Fruit fly (Drosophila melanogaster) Kc167 (cell line): Measurements from ENCODE around the gene Smyd3.

Experiments
- Myc ChIP-seq: fragments of >200 bp; optimal IDR thresholded peaks from 2 replicates; lab custom pipeline; 2017; ENCODE audit warnings: missing external identifiers
- Sin3A ChIP-seq: fragments of >200 bp; optimal IDR thresholded peaks from 2 replicates; lab custom pipeline; 2018; ENCODE audit warnings: missing external identifiers
- h ChIP-seq: fragments of >200 bp; optimal IDR thresholded peaks from 3 replicates; lab custom pipeline; 2018; ENCODE audit warnings: missing external identifiers
- insv ChIP-seq: fragments of >200 bp; optimal IDR thresholded peaks from 3 replicates; lab custom pipeline; 2018; ENCODE audit warnings: missing external identifiers
- psq ChIP-seq: fragments of >200 bp; optimal IDR thresholded peaks from 2 replicates; lab custom pipeline; 2017; ENCODE audit warnings: missing external identifiers
- ttk ChIP-seq: sonication (Bioruptor generic); optimal IDR thresholded peaks from 2 replicates; lab custom pipeline; 2017; ENCODE audit warnings: missing external identifiers

Gene Smyd3

DNA sequence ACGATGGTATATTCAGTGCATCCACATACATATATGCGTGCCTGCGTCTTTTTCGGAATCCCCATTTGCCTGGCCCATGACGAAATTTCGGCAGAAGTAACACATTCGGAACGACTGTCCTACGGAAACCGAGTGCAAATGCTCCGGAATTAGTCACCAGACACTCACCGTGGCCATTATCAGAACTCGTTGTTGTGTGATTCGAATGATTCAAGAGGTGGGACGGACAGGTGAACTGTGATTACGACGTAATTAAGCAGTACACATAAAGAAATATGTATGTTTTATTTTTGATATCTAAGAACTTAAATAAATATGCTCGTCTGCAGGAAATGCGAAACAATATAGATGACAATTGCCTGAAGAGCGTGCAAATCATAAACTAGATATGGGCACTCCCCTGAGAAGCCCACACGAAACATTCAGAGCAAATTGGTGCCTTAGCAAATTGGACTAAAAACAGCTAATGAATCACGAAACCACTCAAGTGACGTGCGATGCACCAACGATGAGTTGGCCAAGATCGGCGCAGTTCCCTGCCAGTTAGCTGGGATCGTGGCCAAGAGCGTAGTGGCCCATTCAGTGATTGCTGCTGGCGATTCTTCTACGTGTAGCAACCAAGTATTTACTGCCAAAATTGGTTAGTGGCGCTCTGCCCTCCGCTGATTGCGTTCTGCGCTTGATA, 17.2 kb downstream of the Smyd3 start:
- TF ChIP-seq insv (lab: Kevin White, UChicago) (no peak), Myc (no peak), ttk (lab: Kevin White, UChicago) (no peak), Sin3A (lab: Kevin White, UChicago) (no peak), psq (lab: Kevin White, UChicago) (no peak), h (no peak)

dm6 chrX:2590607-2591006, 18.1 kb downstream of the Smyd3 start:
- TF ChIP-seq ttk (lab: Kevin White, UChicago) (no peak), Myc (no peak), h (no peak), insv (lab: Kevin White, UChicago) (no peak), Sin3A (lab: Kevin White, UChicago) (no peak), psq (lab: Kevin White, UChicago) (no peak)

DNA sequence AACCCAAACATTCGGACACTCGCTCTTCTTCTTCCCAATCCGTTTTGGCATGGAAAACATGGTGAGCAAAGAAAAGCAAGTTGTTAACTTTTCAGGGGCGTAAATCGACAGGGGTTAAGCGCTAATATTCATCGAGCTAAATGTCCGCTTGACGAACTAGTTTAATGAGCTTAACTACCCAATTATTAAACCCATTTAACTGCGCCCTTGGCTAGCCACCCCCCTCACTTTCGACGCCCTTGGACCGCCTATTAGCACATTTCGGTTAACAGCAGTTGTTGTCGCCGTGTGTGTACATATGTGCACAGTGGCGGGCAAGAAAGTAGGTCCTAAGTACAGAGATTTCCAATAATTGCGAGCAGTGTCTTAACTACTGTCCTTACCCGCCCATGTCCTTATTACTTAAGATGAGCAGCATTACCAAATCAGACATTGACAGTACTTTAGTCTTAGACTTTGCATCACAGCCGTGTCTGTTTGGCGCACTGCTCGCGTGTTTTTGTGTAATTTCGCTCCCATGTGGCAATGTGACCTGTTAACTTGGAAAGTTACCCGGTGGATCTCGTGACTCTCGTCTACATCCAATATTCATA, 19.1 kb downstream of the Smyd3 start:
- no peak for TF ChIP-seq psq (lab: Kevin White, UChicago)
- TF ChIP-seq insv (lab: Kevin White, UChicago): no peak
- no peak for TF ChIP-seq Myc
- no peak for TF ChIP-seq h

- TF ChIP-seq insv (lab: Kevin White, UChicago) (no peak), Sin3A (lab: Kevin White, UChicago) (no peak), ttk (lab: Kevin White, UChicago) (no peak), h (no peak), Myc (no peak), psq (lab: Kevin White, UChicago) (no peak)
Observed at dm6 chrX:2588415-2589411, 20.0 kb downstream of the Smyd3 start, which contains the start of gene egh. Gene egh, plus strand, starts transcription at chrX:2588503.

DNA sequence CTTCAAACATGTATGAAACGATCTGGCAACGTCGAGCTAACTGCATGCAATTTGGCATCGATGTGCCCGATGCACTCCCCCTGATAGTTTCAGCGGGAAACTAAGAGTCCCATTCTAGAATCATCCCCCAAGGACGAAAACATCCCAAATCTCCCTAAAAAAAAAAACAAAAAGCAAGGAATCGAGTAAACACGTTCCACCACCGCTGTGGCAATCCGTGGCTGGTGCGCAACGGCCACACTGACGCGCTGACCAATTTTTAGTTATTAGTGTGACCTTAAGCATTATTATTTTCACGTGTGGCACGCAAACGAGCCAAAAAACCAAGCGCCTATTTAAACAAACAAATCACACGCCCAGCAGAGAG, 23.0 kb downstream of the Smyd3 start, which contains the start of gene wds:
wds (plus strand) TSS at position 265 of the 367 bp plus-strand sequence.
- TF ChIP-seq psq (lab: Kevin White, UChicago) (no peak), insv (lab: Kevin White, UChicago) (no peak), ttk (lab: Kevin White, UChicago) (no peak), h (no peak), Sin3A (lab: Kevin White, UChicago) (no peak), Myc (no peak)

DNA sequence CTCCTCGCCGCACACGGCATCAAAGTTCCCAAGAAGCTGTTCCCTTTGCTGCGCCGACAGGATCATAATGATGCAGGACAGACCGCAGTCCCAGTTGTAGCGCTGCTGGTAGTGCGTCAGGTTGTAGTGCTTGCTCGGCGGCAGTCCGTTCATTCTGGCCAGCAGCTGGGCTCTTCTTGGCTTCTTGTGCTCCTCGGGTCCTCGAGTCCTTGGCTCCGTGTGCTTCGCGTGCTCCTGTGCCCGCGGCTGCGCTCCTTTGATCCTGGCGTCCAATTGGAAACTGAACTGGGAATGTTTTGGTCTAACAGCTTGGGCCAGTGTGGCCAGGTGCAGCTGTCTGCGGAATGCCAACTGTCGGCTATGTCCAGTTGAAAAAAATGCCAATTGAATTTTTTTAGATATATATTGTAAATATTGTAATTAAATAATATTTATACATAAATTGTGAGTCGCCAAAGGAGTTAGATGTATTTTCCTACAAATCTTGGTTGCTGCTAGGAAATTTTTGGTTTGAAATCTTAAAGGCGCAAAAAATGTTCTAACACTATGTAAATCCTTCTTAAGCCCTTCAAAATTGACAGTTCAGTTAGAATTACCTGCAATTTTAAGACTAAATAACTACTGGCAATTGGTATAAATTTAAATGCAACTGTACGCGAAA, 23.5 kb downstream of the Smyd3 start, which contains the start of gene CG13760:
CG13760 (minus strand) TSS at position 645 of the 661 bp plus-strand sequence.
- TF ChIP-seq psq (lab: Kevin White, UChicago) (no peak), Sin3A (lab: Kevin White, UChicago) (no peak), ttk (lab: Kevin White, UChicago) (no peak), h (no peak), insv (lab: Kevin White, UChicago) (no peak), Myc (no peak)

dm6 chrX:2581793-2582503, 26.7 kb downstream of the Smyd3 start:
- TF ChIP-seq ttk (lab: Kevin White, UChicago) (no peak), insv (lab: Kevin White, UChicago) (no peak), Myc (no peak), psq (lab: Kevin White, UChicago) (no peak), Sin3A (lab: Kevin White, UChicago) (no peak), h (no peak)

DNA sequence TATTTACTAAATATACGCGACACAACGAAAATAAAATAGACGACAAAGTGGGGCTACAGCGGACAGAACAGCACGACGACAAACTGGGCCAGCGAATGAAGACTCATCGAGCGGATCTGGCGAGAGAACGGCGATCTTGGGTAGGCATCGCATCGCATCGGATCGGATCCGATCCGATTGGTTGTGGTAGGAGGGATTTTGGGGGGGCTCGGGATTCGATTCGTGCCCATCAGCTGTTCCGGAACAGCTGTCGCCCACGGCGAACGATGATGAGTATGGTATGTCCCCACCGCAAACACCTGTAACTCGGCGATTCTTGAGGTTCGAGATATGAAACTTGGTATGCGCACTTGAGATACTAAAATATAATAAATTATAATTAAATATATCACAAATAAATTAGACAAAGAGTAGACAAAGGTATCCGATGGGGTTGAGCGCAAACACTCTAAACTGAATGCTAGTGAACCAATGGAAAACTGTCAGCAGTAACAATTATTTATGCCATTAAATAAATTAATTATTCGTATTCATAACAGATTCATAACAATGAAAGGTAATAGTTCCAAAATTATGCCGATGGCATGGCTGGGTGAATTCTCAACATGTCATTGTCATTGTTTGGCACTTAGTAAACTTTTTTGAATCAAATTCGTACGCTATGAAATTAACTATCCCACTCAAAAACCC, 28.2 kb downstream of the Smyd3 start, which contains the start of the genes Vha36-3 and AANATL7:
Vha36-3 (minus strand) TSS at position 242 of the 690 bp plus-strand sequence.
AANATL7 (plus strand) TSS at position 640 of the 690 bp plus-strand sequence.
- no peak for TF ChIP-seq insv (lab: Kevin White, UChicago)
- no peak for TF ChIP-seq h
- TF ChIP-seq Myc: no peak
- no peak for TF ChIP-seq Sin3A (lab: Kevin White, UChicago)
- no peak for TF ChIP-seq ttk (lab: Kevin White, UChicago)
- TF ChIP-seq psq (lab: Kevin White, UChicago): no peak
